Fruit fly (Drosophila melanogaster) whole organism, pupa: Measurements from ENCODE around the gene CG9265.

Experiments
- CG10348 ChIP-seq: fragments of 200-800 bp; sonication (Bioruptor generic); IDR thresholded peaks from 2 replicates; pipeline ENCODE4 v1.3.6; 2022; ENCODE audit warnings: missing biosample characterization, missing genetic modification characterization
- CG12605 ChIP-seq: fragments of 200-800 bp; sonication (Bioruptor generic); IDR thresholded peaks from 2 replicates; pipeline ENCODE4 v1.3.6; 2022; ENCODE audit warnings: missing biosample characterization, missing genetic modification characterization
- CG13204 ChIP-seq: fragments of 200-800 bp; sonication (Bioruptor generic); optimal IDR thresholded peaks from 2 replicates; lab custom pipeline; 2018; ENCODE audit warnings: missing biosample characterization, mild to moderate bottlenecking, missing genetic modification characterization, moderate library complexity
- CG14655 ChIP-seq: fragments of 200-800 bp; sonication (Bioruptor generic); optimal IDR thresholded peaks from 3 replicates; lab custom pipeline; 2017; ENCODE audit warnings: mild to moderate bottlenecking, missing biosample characterization, missing genetic modification reagents, missing genetic modification characterization
- CG15710 ChIP-seq: fragments of 200-800 bp; sonication (Bioruptor generic); optimal IDR thresholded peaks from 2 replicates; lab custom pipeline; 2018; ENCODE audit warnings: missing biosample characterization, mild to moderate bottlenecking, missing genetic modification characterization, moderate library complexity
- CG17806 ChIP-seq: fragments of 200-800 bp; sonication (Bioruptor generic); optimal IDR thresholded peaks from 2 replicates; lab custom pipeline; 2018; ENCODE audit warnings: missing biosample characterization, mild to moderate bottlenecking, missing genetic modification characterization, moderate library complexity
- CG32121 ChIP-seq: fragments of 200-800 bp; sonication (Bioruptor generic); IDR thresholded peaks from 2 replicates; pipeline ENCODE4 v1.3.6; 2022; ENCODE audit warnings: missing biosample characterization, missing genetic modification characterization
- CG34367 ChIP-seq: fragments of 200-800 bp; sonication (Bioruptor generic); optimal IDR thresholded peaks from 2 replicates; lab custom pipeline; 2018; ENCODE audit warnings: missing biosample characterization, mild to moderate bottlenecking, missing genetic modification characterization
- CG4496 ChIP-seq: fragments of 200-800 bp; sonication (Bioruptor generic); IDR thresholded peaks from 3 replicates; pipeline ENCODE4 v1.3.6; 2022; ENCODE audit warnings: missing biosample characterization, missing genetic modification characterization
- CG8159 ChIP-seq: fragments of 200-800 bp; sonication (Bioruptor generic); optimal IDR thresholded peaks from 3 replicates; lab custom pipeline; 2018; ENCODE audit warnings: missing biosample characterization, mild to moderate bottlenecking, missing genetic modification characterization, moderate library complexity
- CG8301 ChIP-seq: fragments of 200-800 bp; sonication (Bioruptor generic); optimal IDR thresholded peaks from 2 replicates; lab custom pipeline; 2018; ENCODE audit warnings: missing biosample characterization, mild to moderate bottlenecking, missing genetic modification characterization
- CG9948 ChIP-seq: fragments of 200-800 bp; sonication (Bioruptor generic); optimal IDR thresholded peaks from 2 replicates; lab custom pipeline; 2018; ENCODE audit warnings: missing biosample characterization, mild to moderate bottlenecking, missing genetic modification characterization, moderate library complexity
- D1 ChIP-seq: fragments of 200-800 bp; sonication (Bioruptor generic); optimal IDR thresholded peaks from 2 replicates; lab custom pipeline; 2018; ENCODE audit warnings: missing biosample characterization, mild to moderate bottlenecking, missing genetic modification characterization, moderate library complexity
- EcR ChIP-seq: fragments of 200-800 bp; sonication (Bioruptor generic); optimal IDR thresholded peaks from 3 replicates; lab custom pipeline; 2019; ENCODE audit warnings: missing biosample characterization, missing genetic modification characterization, mild to moderate bottlenecking, moderate library complexity, missing genetic modification reagents
- Ets98B ChIP-seq: fragments of 200-800 bp; sonication (Bioruptor generic); IDR thresholded peaks from 2 replicates; pipeline ENCODE4 v1.3.6; 2022; ENCODE audit warnings: missing biosample characterization, missing genetic modification characterization
- Pif1A ChIP-seq: fragments of 200-800 bp; sonication (Bioruptor generic); optimal IDR thresholded peaks from 3 replicates; lab custom pipeline; 2016; ENCODE audit warnings: missing biosample characterization, missing genetic modification characterization
- Pif1B ChIP-seq: fragments of 200-800 bp; sonication (Bioruptor generic); optimal IDR thresholded peaks from 3 replicates; lab custom pipeline; 2016; ENCODE audit warnings: missing biosample characterization, missing genetic modification characterization
- Snoo ChIP-seq: fragments of 200-800 bp; sonication (Bioruptor generic); optimal IDR thresholded peaks from 3 replicates; lab custom pipeline; 2017; ENCODE audit warnings: missing biosample characterization, mild to moderate bottlenecking, missing genetic modification characterization, inconsistent platforms
- fd96Ca ChIP-seq: fragments of 200-800 bp; sonication (Bioruptor generic); IDR thresholded peaks from 3 replicates; pipeline ENCODE4 v1.3.6; 2022; ENCODE audit warnings: missing biosample characterization, missing genetic modification characterization
- gl ChIP-seq: fragments of 200-800 bp; sonication (Bioruptor generic); optimal IDR thresholded peaks from 2 replicates; lab custom pipeline; 2018; ENCODE audit warnings: missing biosample characterization, mild to moderate bottlenecking, missing genetic modification characterization
- rn ChIP-seq: fragments of 200-800 bp; sonication (Bioruptor generic); IDR thresholded peaks from 2 replicates; pipeline ENCODE4 v1.3.6; 2022; ENCODE audit warnings: missing biosample characterization, missing genetic modification characterization

CG9265 gene

DNA sequence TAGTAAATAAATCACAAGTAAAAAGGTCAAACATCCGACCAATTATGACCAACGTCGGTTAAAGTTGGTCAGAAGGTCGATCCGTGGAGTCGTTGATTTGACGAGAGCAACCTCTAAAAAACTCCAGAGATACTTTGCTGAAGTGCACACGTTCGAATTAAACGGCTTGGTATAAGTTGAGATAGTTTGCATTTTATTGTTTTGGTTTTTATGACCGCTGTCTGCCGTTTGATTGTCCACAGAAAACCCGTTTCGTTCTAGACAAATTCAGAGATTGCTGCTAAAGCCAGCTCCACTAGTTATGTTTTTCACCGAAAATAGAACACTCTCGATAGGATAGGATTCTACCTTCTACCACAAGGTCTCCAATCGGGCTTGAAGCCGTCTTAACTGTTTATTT lies 2.5 kb upstream of the CG9265 start:
- TF ChIP-seq CG8301 (tag; lab: Kevin White, UChicago) (no peak), Ets98B (GFP tag; lab: Robert Waterston, UW) (no peak)

DNA sequence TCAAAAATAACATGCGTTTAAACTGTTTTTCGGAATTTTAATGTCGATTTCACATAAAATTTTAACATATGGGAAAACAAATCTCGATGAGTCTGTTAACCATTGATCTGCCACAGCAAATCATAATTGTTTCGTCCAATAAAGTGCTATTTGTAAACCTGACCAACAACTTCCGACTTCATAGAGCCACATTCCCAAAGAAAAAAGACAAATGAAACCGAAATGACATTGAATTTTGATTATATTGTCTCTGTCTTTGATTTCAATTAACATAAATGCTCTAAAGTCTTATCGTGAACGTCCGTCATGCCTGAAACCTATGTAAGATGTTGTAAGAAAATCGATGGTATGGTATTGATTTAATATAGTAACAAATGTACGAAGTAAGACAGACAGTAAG lies 2.0 kb upstream of the CG9265 start:
- TF ChIP-seq CG14655 (GFP tag; lab: Kevin White, UChicago) (no peak), CG8301 (tag; lab: Kevin White, UChicago) (no peak), CG8159 (tag; lab: Kevin White, UChicago) (no peak), rn (GFP tag; lab: Robert Waterston, UW) (no peak), D1 (tag; lab: Kevin White, UChicago) (no peak), Snoo (no peak), CG15710 (tag; lab: Kevin White, UChicago) (no peak)

DNA sequence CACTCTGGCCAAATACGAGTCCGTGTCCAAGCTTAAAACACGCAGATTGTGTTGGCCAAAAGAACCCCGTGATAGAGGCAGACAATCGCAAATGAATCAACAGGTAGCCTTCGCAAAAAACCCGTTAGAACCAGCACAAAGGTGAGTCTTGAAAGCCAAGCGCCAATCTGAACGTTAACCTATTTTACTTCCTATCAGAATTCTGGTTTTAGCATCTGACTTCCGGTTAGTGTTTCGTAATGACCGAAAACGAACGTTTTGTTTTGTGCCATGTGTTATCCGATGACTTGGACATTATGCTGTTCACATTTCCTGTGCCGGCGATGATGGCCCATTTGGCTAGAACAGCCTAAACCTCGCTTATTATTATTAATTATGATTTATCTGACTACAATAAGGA lies 1.1 kb upstream of the CG9265 start:
- TF ChIP-seq rn (GFP tag; lab: Robert Waterston, UW), result no peak
- no peak for TF ChIP-seq D1 (tag; lab: Kevin White, UChicago)
- no peak for TF ChIP-seq Ets98B (GFP tag; lab: Robert Waterston, UW)
- TF ChIP-seq gl (tag; lab: Kevin White, UChicago), result no peak
- TF ChIP-seq, all 21 proteins: peak for 0

DNA sequence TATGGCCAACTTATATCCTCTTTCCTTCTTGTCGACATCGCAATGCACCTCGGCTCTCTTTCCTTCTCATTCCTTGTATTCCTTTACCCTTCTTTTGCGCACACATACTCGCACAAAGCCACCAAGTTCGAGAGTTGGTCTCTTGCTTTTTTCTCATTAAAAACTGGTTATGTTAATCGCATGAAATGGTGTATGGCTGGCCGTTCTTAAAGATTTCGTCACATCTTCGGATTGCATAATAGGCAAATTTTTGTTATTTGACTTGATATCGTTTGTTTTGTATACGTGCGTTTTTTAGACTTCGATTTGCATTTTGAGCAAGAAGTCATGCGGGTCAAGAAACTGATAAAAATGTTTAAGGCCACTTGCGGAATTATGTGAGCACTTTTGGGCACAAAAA lies 477 bp downstream of the CG9265 start:
- no peak for TF ChIP-seq CG13204 (GFP tag; lab: Kevin White, UChicago)
- TF ChIP-seq Pif1B (GFP tag; lab: Kevin White, UChicago), result no peak
- TF ChIP-seq EcR (GFP tag; lab: Kevin White, UChicago), result peak; percentile 11
- TF ChIP-seq CG14655 (GFP tag; lab: Kevin White, UChicago), result no peak
- TF ChIP-seq CG8159 (tag; lab: Kevin White, UChicago), result no peak

- TF ChIP-seq CG10348 (GFP tag; lab: Robert Waterston, UW) (no peak), fd96Ca (no peak), CG14655 (GFP tag; lab: Kevin White, UChicago) (no peak), EcR (GFP tag; lab: Kevin White, UChicago) (no peak), CG32121 (GFP tag; lab: Robert Waterston, UW) (no peak), gl (tag; lab: Kevin White, UChicago) (no peak), CG15710 (tag; lab: Kevin White, UChicago) (no peak), CG34367 (tag; lab: Kevin White, UChicago) (no peak), Snoo (no peak), CG4496 (GFP tag; lab: Robert Waterston, UW) (no peak), CG13204 (GFP tag; lab: Kevin White, UChicago) (no peak), CG12605 (GFP tag; lab: Robert Waterston, UW) (no peak), CG9948 (tag; lab: Kevin White, UChicago) (no peak)
Observed at dm6 chr2L:21069776-21070175, 1.5 kb downstream of the CG9265 start.

dm6 chr2L:21067137-21067536 lies 4.2 kb downstream of the CG9265 start:
- TF ChIP-seq EcR (GFP tag; lab: Kevin White, UChicago), result no peak
- no peak for TF ChIP-seq CG13204 (GFP tag; lab: Kevin White, UChicago)
- TF ChIP-seq CG9948 (tag; lab: Kevin White, UChicago), result no peak
- TF ChIP-seq CG10348 (GFP tag; lab: Robert Waterston, UW), result no peak
- TF ChIP-seq CG15710 (tag; lab: Kevin White, UChicago), result no peak
- no peak for TF ChIP-seq Pif1B (GFP tag; lab: Kevin White, UChicago)
- no peak; the same call in none of the 2 replicates for TF ChIP-seq CG32121 (GFP tag; lab: Robert Waterston, UW)
- TF ChIP-seq CG17806 (tag; lab: Kevin White, UChicago), result no peak
- TF ChIP-seq CG8301 (tag; lab: Kevin White, UChicago), result peak; percentile 44
- no peak for TF ChIP-seq rn (GFP tag; lab: Robert Waterston, UW)
- TF ChIP-seq gl (tag; lab: Kevin White, UChicago), result no peak
- no peak for TF ChIP-seq CG14655 (GFP tag; lab: Kevin White, UChicago)
- TF ChIP-seq Pif1A, result peak; percentile 10
- no peak for TF ChIP-seq CG12605 (GFP tag; lab: Robert Waterston, UW)
- no peak for TF ChIP-seq fd96Ca
- TF ChIP-seq D1 (tag; lab: Kevin White, UChicago), result no peak
- TF ChIP-seq CG8159 (tag; lab: Kevin White, UChicago), result no peak
- no peak for TF ChIP-seq CG34367 (tag; lab: Kevin White, UChicago)
- TF ChIP-seq Snoo, result no peak
- TF ChIP-seq CG4496 (GFP tag; lab: Robert Waterston, UW), result peak; percentile 37; the same call in 1 of the 3 replicates
- TF ChIP-seq Ets98B (GFP tag; lab: Robert Waterston, UW), result peak; percentile 35; the same call in 1 of the 2 replicates

- no peak for TF ChIP-seq rn (GFP tag; lab: Robert Waterston, UW)
- peak; percentile 49 for TF ChIP-seq CG8301 (tag; lab: Kevin White, UChicago)
- no peak for TF ChIP-seq Pif1B (GFP tag; lab: Kevin White, UChicago)
- TF ChIP-seq CG8159 (tag; lab: Kevin White, UChicago), result no peak
- TF ChIP-seq CG34367 (tag; lab: Kevin White, UChicago), result no peak
- no peak for TF ChIP-seq CG12605 (GFP tag; lab: Robert Waterston, UW)
- TF ChIP-seq CG15710 (tag; lab: Kevin White, UChicago), result no peak
- no peak for TF ChIP-seq CG17806 (tag; lab: Kevin White, UChicago)
- TF ChIP-seq CG9948 (tag; lab: Kevin White, UChicago), result no peak
- no peak for TF ChIP-seq CG13204 (GFP tag; lab: Kevin White, UChicago)
- no peak for TF ChIP-seq EcR (GFP tag; lab: Kevin White, UChicago)
- TF ChIP-seq Pif1A, result peak; percentile 4
- peak; percentile 34; the same call in 1 of the 2 replicates for TF ChIP-seq CG10348 (GFP tag; lab: Robert Waterston, UW)
- TF ChIP-seq fd96Ca, result peak; percentile 84
- TF ChIP-seq Ets98B (GFP tag; lab: Robert Waterston, UW), result peak; percentile 46; the same call in 1 of the 2 replicates
- TF ChIP-seq Snoo, result no peak
- TF ChIP-seq CG4496 (GFP tag; lab: Robert Waterston, UW), result peak; percentile 69
- peak; percentile 52; the same call in 1 of the 2 replicates for TF ChIP-seq CG32121 (GFP tag; lab: Robert Waterston, UW)
- peak; percentile 44 for TF ChIP-seq CG14655 (GFP tag; lab: Kevin White, UChicago)
Observed at dm6 chr2L:21065889-21066288, 5.4 kb downstream of the CG9265 start.
